Fruit fly (Drosophila melanogaster) whole organism, embryonic: Measurements from ENCODE around the gene CG14839.
A peak's percentile ranks its signal among the peaks of the same experiment; 100 is the strongest.

Experiments
- B-H1 ChIP-seq: fragments of 200-800 bp; sonication (Bioruptor generic); IDR thresholded peaks from 3 replicates; pipeline ENCODE4 v1.3.6; 2022; ENCODE audit warnings: missing biosample characterization, missing genetic modification characterization
- Bdp1 ChIP-seq: fragments of 200-800 bp; sonication (Bioruptor generic); optimal IDR thresholded peaks from 3 replicates; lab custom pipeline; 2016; ENCODE audit warnings: missing biosample characterization, missing genetic modification characterization
- Blimp-1 ChIP-seq: fragments of 200-800 bp; sonication (Bioruptor generic); optimal IDR thresholded peaks from 3 replicates; lab custom pipeline; 2018; ENCODE audit warnings: missing biosample characterization, missing genetic modification characterization, mild to moderate bottlenecking, moderate library complexity, missing genetic modification reagents
- CG10274 ChIP-seq: fragments of 200-800 bp; sonication (Bioruptor generic); optimal IDR thresholded peaks from 3 replicates; lab custom pipeline; 2017; ENCODE audit warnings: missing biosample characterization, mild to moderate bottlenecking, missing genetic modification characterization
- CG10366 ChIP-seq: fragments of 200-800 bp; sonication (Bioruptor generic); IDR thresholded peaks from 2 replicates; pipeline ENCODE4 v1.3.6; 2022; ENCODE audit warnings: missing biosample characterization, missing genetic modification characterization
- CG10654 ChIP-seq: fragments of 200-800 bp; sonication (Bioruptor generic); optimal IDR thresholded peaks from 2 replicates; lab custom pipeline; 2016; ENCODE audit warnings: missing biosample characterization, missing genetic modification characterization
- CG12071 ChIP-seq: fragments of 200-800 bp; sonication (Bioruptor generic); optimal IDR thresholded peaks from 3 replicates; lab custom pipeline; 2018; ENCODE audit warnings: missing biosample characterization, mild to moderate bottlenecking, missing genetic modification characterization
- CG14050 ChIP-seq: fragments of 200-800 bp; sonication (Bioruptor generic); IDR thresholded peaks from 3 replicates; pipeline ENCODE4 v1.3.6; 2022; ENCODE audit warnings: missing biosample characterization, missing genetic modification characterization
- CG14710 ChIP-seq: fragments of 200-800 bp; sonication (Bioruptor generic); optimal IDR thresholded peaks from 3 replicates; lab custom pipeline; 2019; ENCODE audit warnings: missing biosample characterization, mild to moderate bottlenecking, missing genetic modification characterization, moderate library complexity
- CG16815 ChIP-seq: fragments of 200-800 bp; sonication (Bioruptor generic); optimal IDR thresholded peaks from 3 replicates; lab custom pipeline; 2017; ENCODE audit warnings: missing biosample characterization, mild to moderate bottlenecking, missing genetic modification characterization
- CG2116 ChIP-seq: fragments of 200-800 bp; sonication (Bioruptor generic); optimal IDR thresholded peaks from 3 replicates; lab custom pipeline; 2018; ENCODE audit warnings: missing biosample characterization, mild to moderate bottlenecking, missing genetic modification characterization
- CG2712 ChIP-seq: fragments of 200-800 bp; optimal IDR thresholded peaks from 3 replicates; lab custom pipeline; 2019; ENCODE audit warnings: missing biosample characterization, mild to moderate bottlenecking, missing genetic modification characterization, moderate library complexity
- CG34376 ChIP-seq: fragments of 200-800 bp; sonication (Bioruptor generic); optimal IDR thresholded peaks from 2 replicates; lab custom pipeline; 2018; ENCODE audit warnings: missing biosample characterization, mild to moderate bottlenecking, missing genetic modification characterization
- CG3726 ChIP-seq: fragments of 200-800 bp; sonication (Bioruptor generic); IDR thresholded peaks from 3 replicates; pipeline ENCODE4, ENCODE4 v1.3.6; 2022; ENCODE audit warnings: missing biosample characterization, missing genetic modification characterization
- CG42726 ChIP-seq: fragments of 200-800 bp; sonication (Bioruptor generic); IDR thresholded peaks from 2 replicates; pipeline ENCODE4 v1.3.6; 2022; ENCODE audit warnings: missing biosample characterization, missing genetic modification characterization; ENCODE audit not compliant: partially characterized antibody
- CG4707 ChIP-seq: fragments of 200-800 bp; sonication (Bioruptor generic); optimal IDR thresholded peaks from 2 replicates; lab custom pipeline; 2018; ENCODE audit warnings: missing biosample characterization, mild to moderate bottlenecking, missing genetic modification characterization, moderate library complexity
- CG6689 ChIP-seq: fragments of 200-800 bp; sonication (Bioruptor generic); IDR thresholded peaks from 2 replicates; pipeline ENCODE4 v1.3.6; 2022; ENCODE audit warnings: missing biosample characterization, missing genetic modification characterization
- CHES-1-like ChIP-seq: fragments of 200-800 bp; sonication (Bioruptor generic); optimal IDR thresholded peaks from 2 replicates; lab custom pipeline; 2016; ENCODE audit warnings: missing biosample characterization, missing genetic modification characterization
- Ets97D ChIP-seq: fragments of 200-800 bp; sonication (Bioruptor generic); optimal IDR thresholded peaks from 3 replicates; lab custom pipeline; 2016; ENCODE audit warnings: missing biosample characterization, missing genetic modification characterization
- GATAe ChIP-seq: fragments of 200-800 bp; sonication (Bioruptor generic); conservative IDR thresholded peaks from 2 replicates; pipeline ENCODE4 v1.3.6; 2022; ENCODE audit warnings: missing biosample characterization, missing genetic modification characterization
- HLHmδ ChIP-seq: fragments of 200-800 bp; sonication (Bioruptor generic); optimal IDR thresholded peaks from 2 replicates; lab custom pipeline; 2018; ENCODE audit warnings: missing biosample characterization, mild to moderate bottlenecking, missing genetic modification characterization, moderate library complexity
- Lpt ChIP-seq: fragments of >200 bp; optimal IDR thresholded peaks from 2 replicates; lab custom pipeline; 2018; ENCODE audit warnings: missing biosample characterization, missing genetic modification characterization
- Neu2 ChIP-seq: fragments of 200-800 bp; sonication (Bioruptor generic); optimal IDR thresholded peaks from 3 replicates; lab custom pipeline; 2016; ENCODE audit warnings: missing biosample characterization, missing genetic modification characterization, borderline replicate concordance
- Ptx1 ChIP-seq: fragments of 200-800 bp; sonication (Bioruptor generic); IDR thresholded peaks from 2 replicates; pipeline ENCODE4 v1.3.6; 2022; ENCODE audit warnings: missing biosample characterization, missing genetic modification characterization
- TFAM ChIP-seq: fragments of 200-800 bp; sonication (Bioruptor generic); optimal IDR thresholded peaks from 2 replicates; lab custom pipeline; 2017; ENCODE audit warnings: missing biosample characterization, missing genetic modification characterization, inconsistent platforms
- Taf1 ChIP-seq: fragments of 200-800 bp; sonication (Bioruptor generic); IDR thresholded peaks from 2 replicates; pipeline ENCODE4 v1.3.6; 2022; ENCODE audit warnings: missing biosample characterization, missing genetic modification characterization
- ab ChIP-seq: fragments of 200-800 bp; sonication (Bioruptor generic); optimal IDR thresholded peaks from 2 replicates; lab custom pipeline; 2016; ENCODE audit warnings: missing biosample characterization, missing genetic modification characterization
- ash1 ChIP-seq: fragments of 200-800 bp; sonication (Bioruptor generic); optimal IDR thresholded peaks from 2 replicates; lab custom pipeline; 2018; ENCODE audit warnings: missing biosample characterization, mild to moderate bottlenecking, missing genetic modification characterization
- chm ChIP-seq: fragments of 200-800 bp; sonication (Bioruptor generic); IDR thresholded peaks from 2 replicates; pipeline ENCODE4 v1.3.6; 2022; ENCODE audit warnings: missing biosample characterization, missing genetic modification characterization
- cwo ChIP-seq: fragments of 200-800 bp; sonication (Bioruptor generic); optimal IDR thresholded peaks from 3 replicates; lab custom pipeline; 2017; ENCODE audit warnings: missing biosample characterization, missing genetic modification characterization, mild to moderate bottlenecking, moderate library complexity, missing genetic modification reagents
- da ChIP-seq: fragments of 200-800 bp; sonication (Bioruptor generic); optimal IDR thresholded peaks from 2 replicates; lab custom pipeline; 2016; ENCODE audit warnings: missing biosample characterization, missing genetic modification characterization
- esg ChIP-seq: fragments of 200-800 bp; sonication (Bioruptor generic); conservative IDR thresholded peaks from 2 replicates; pipeline ENCODE4 v1.3.6; 2022; ENCODE audit warnings: missing biosample characterization, missing genetic modification characterization
- fru ChIP-seq: fragments of >200 bp; optimal IDR thresholded peaks from 2 replicates; lab custom pipeline; 2017
- gcm2 ChIP-seq: fragments of 200-800 bp; sonication (Bioruptor generic); optimal IDR thresholded peaks from 2 replicates; lab custom pipeline; 2016; ENCODE audit warnings: missing biosample characterization, missing genetic modification characterization
- gfzf ChIP-seq: fragments of 200-800 bp; sonication (Bioruptor generic); optimal IDR thresholded peaks from 2 replicates; lab custom pipeline; 2016; ENCODE audit warnings: missing biosample characterization, mild to moderate bottlenecking, missing genetic modification characterization, moderate library complexity
- inv ChIP-seq: fragments of 200-800 bp; sonication (Bioruptor generic); IDR thresholded peaks from 2 replicates; pipeline ENCODE4 v1.3.6; 2022; ENCODE audit warnings: missing biosample characterization, missing genetic modification characterization; ENCODE audit not compliant: partially characterized antibody
- lov ChIP-seq, 2 experiments: fragments of 200-800 bp in 1 of 2; fragments of >200 bp in 1 of 2; sonication (Bioruptor generic) in 1 of 2; IDR thresholded peaks in 1 of 2; optimal IDR thresholded peaks in 1 of 2; 2 replicates in 1 of 2; 3 replicates in 1 of 2; pipeline versions ENCODE4 v1.3.6 to Lab custom; 2017 to 2022; ENCODE audit warnings: missing biosample characterization in 1 of 2, missing genetic modification characterization in 1 of 2
- mld ChIP-seq: fragments of 200-800 bp; sonication (Bioruptor generic); IDR thresholded peaks from 3 replicates; pipeline ENCODE4 v1.3.6; 2022; ENCODE audit warnings: missing biosample characterization, missing genetic modification characterization; ENCODE audit not compliant: partially characterized antibody
- nom ChIP-seq: fragments of 200-800 bp; sonication (Bioruptor generic); optimal IDR thresholded peaks from 2 replicates; lab custom pipeline; 2017; ENCODE audit warnings: missing biosample characterization, missing genetic modification characterization, mild to moderate bottlenecking, moderate library complexity, missing genetic modification reagents
- onecut ChIP-seq: fragments of 200-800 bp; sonication (Bioruptor generic); IDR thresholded peaks from 2 replicates; pipeline ENCODE4 v1.3.6; 2022; ENCODE audit warnings: missing biosample characterization, missing genetic modification characterization
- p53 ChIP-seq: fragments of 200-800 bp; sonication (Bioruptor generic); optimal IDR thresholded peaks from 2 replicates; lab custom pipeline; 2016; ENCODE audit warnings: missing biosample characterization, missing genetic modification characterization
- pb ChIP-seq: fragments of 200-800 bp; sonication (Bioruptor generic); optimal IDR thresholded peaks from 3 replicates; lab custom pipeline; 2016; ENCODE audit warnings: missing biosample characterization, missing genetic modification characterization
- pfk ChIP-seq: fragments of 200-800 bp; sonication (Bioruptor generic); optimal IDR thresholded peaks from 2 replicates; lab custom pipeline; 2018; ENCODE audit warnings: missing biosample characterization, mild to moderate bottlenecking, missing genetic modification characterization, moderate library complexity
- psq ChIP-seq: fragments of 200-800 bp; sonication (Bioruptor generic); optimal IDR thresholded peaks from 2 replicates; lab custom pipeline; 2017; ENCODE audit warnings: missing biosample characterization, missing genetic modification characterization
- slou ChIP-seq: fragments of 200-800 bp; sonication (Bioruptor generic); optimal IDR thresholded peaks from 3 replicates; lab custom pipeline; 2016; ENCODE audit warnings: missing biosample characterization, missing genetic modification characterization
- sob ChIP-seq: fragments of 200-800 bp; sonication (Bioruptor generic); IDR thresholded peaks from 2 replicates; pipeline ENCODE4 v1.3.6; 2022; ENCODE audit warnings: missing biosample characterization, missing genetic modification characterization
- stwl ChIP-seq: fragments of 200-800 bp; sonication (Bioruptor generic); optimal IDR thresholded peaks from 3 replicates; lab custom pipeline; 2018; ENCODE audit warnings: missing biosample characterization, mild to moderate bottlenecking, missing genetic modification characterization, moderate library complexity
- tio ChIP-seq: fragments of 200-800 bp; sonication (Bioruptor generic); optimal IDR thresholded peaks from 2 replicates; lab custom pipeline; 2017; ENCODE audit warnings: missing biosample characterization, missing genetic modification characterization, inconsistent platforms
- toy ChIP-seq: fragments of 200-800 bp; sonication (Bioruptor generic); IDR thresholded peaks from 2 replicates; pipeline ENCODE4 v1.3.6; 2022; ENCODE audit warnings: missing biosample characterization, missing genetic modification characterization
- tup ChIP-seq: fragments of 200-800 bp; sonication (Bioruptor generic); optimal IDR thresholded peaks from 2 replicates; lab custom pipeline; 2016; ENCODE audit warnings: missing biosample characterization, mild to moderate bottlenecking, missing genetic modification characterization, moderate library complexity
- zen ChIP-seq: fragments of 200-800 bp; sonication (Bioruptor generic); optimal IDR thresholded peaks from 3 replicates; lab custom pipeline; 2018; ENCODE audit warnings: missing biosample characterization, mild to moderate bottlenecking, missing genetic modification characterization, moderate library complexity

CG14839 gene

dm6 chr3R:14308801-14309217 is 46.6 kb downstream of the CG14839 start, which contains the start of gene Polr2I (continued):
- TF ChIP-seq lov (optimal IDR thresholded peaks at IDR 0.05; lab: Kevin White, UChicago) (no peak), lov (GFP tag; IDR thresholded peaks at IDR 0.05; lab: Robert Waterston, UW) (no peak), chm (GFP tag; lab: Robert Waterston, UW) (no peak), Ptx1 (GFP tag; lab: Robert Waterston, UW) (peak; percentile 47; the same call in 1 of the 2 replicates), onecut (GFP tag; lab: Robert Waterston, UW) (no peak), toy (GFP tag; lab: Robert Waterston, UW) (no peak), CG10366 (no peak; the same call in 1 of the 2 replicates), CG12071 (GFP tag; lab: Kevin White, UChicago) (no peak), sob (GFP tag; lab: Robert Waterston, UW) (no peak), Neu2 (no peak), mld (GFP tag; lab: Robert Waterston, UW) (no peak), inv (GFP tag; lab: Robert Waterston, UW) (no peak), CG4707 (GFP tag; lab: Kevin White, UChicago) (no peak), Bdp1 (GFP tag; lab: Kevin White, UChicago) (no peak), da (GFP tag; lab: Kevin White, UChicago) (no peak), Ets97D (GFP tag; lab: Kevin White, UChicago) (no peak), CG42726 (0 out of 2 replicates have a peak, but pooled peaks have one; percentile 25), nom (GFP tag; lab: Kevin White, UChicago) (no peak), pfk (GFP tag; lab: Kevin White, UChicago) (no peak), psq (GFP tag; lab: Kevin White, UChicago) (no peak), CG14710 (tag; lab: Kevin White, UChicago) (peak; percentile 65), CG10654 (peak; percentile 23), ab (GFP tag; lab: Kevin White, UChicago) (no peak), CG10274 (GFP tag; lab: Kevin White, UChicago) (no peak), slou (GFP tag; lab: Kevin White, UChicago) (no peak), B-H1 (GFP tag; lab: Robert Waterston, UW) (no peak), gcm2 (GFP tag; lab: Kevin White, UChicago) (no peak), gfzf (GFP tag; lab: Kevin White, UChicago) (peak; percentile 62), CG3726 (no peak), CG6689 (GFP tag; lab: Robert Waterston, UW) (peak; percentile 42), zen (tag; lab: Kevin White, UChicago) (peak; percentile 36), Blimp-1 (no peak), Lpt (GFP tag; lab: Kevin White, UChicago) (no peak), esg (GFP tag; lab: Robert Waterston, UW) (0 out of 2 replicates have a peak, but pooled peaks have one; percentile 6), ash1 (GFP tag; lab: Kevin White, UChicago) (no peak), fru (lab: Kevin White, UChicago) (no peak), GATAe (GFP tag; lab: Robert Waterston, UW) (no peak), TFAM (GFP tag; lab: Kevin White, UChicago) (no peak), CG14050 (no peak), pb (GFP tag; lab: Kevin White, UChicago) (no peak), cwo (GFP tag; lab: Kevin White, UChicago) (no peak), CG2116 (GFP tag; lab: Kevin White, UChicago) (peak; percentile 31), CG2712 (tag; lab: Kevin White, UChicago) (peak; percentile 54), tup (GFP tag; lab: Kevin White, UChicago) (no peak), stwl (tag; lab: Kevin White, UChicago) (peak; percentile 14), p53 (GFP tag; lab: Kevin White, UChicago) (no peak), tio (GFP tag; lab: Kevin White, UChicago) (no peak), HLHmδ (GFP tag; lab: Kevin White, UChicago) (no peak), Taf1 (GFP tag; lab: Robert Waterston, UW) (no peak), CG34376 (GFP tag; lab: Kevin White, UChicago) (no peak), CHES-1-like (GFP tag; lab: Kevin White, UChicago) (no peak), CG16815 (peak; percentile 16)
